Worm (Caenorhabditis elegans): ENCODE measurements around the gene Y45F10D.7.

- TF ChIP-seq ama-1 (optimal IDR thresholded peaks at IDR 0.05): no peak
- TF ChIP-seq nfya-1 (tag; optimal IDR thresholded peaks at IDR 0.05; ENCODE audit: insufficient read depth): no peak
- no peak for TF ChIP-seq unc-39 (tag; optimal IDR thresholded peaks at IDR 0.05)
- no peak for TF ChIP-seq nhr-76 (tag; optimal IDR thresholded peaks at IDR 0.05)
- TF ChIP-seq ceh-82 (tag; optimal IDR thresholded peaks at IDR 0.05): no peak
- TF ChIP-seq skn-1 (tag; optimal IDR thresholded peaks at IDR 0.05): no peak
- no peak for TF ChIP-seq nhr-237 (tag; optimal IDR thresholded peaks at IDR 0.05)
- TF ChIP-seq snpc-4 (tag; optimal IDR thresholded peaks at IDR 0.05): no peak
Observed at ce11 chrIV:13778710-13779109, 10.0 kb upstream of the Y45F10D.7 start, which contains the start of gene gly-10.

Data from whole organism, L3 larva.